Worm (Caenorhabditis elegans): ENCODE results near the gene fbxa-148.
"Not testable (repeated sequence)": the region's sequence is repeated elsewhere in the genome, so short reads cannot be mapped to it uniquely, and the experiment has no call there.

- not testable (repeated sequence) for TF ChIP-seq ZK546.5 (tag; optimal IDR thresholded peaks at IDR 0.05); zag-1 (tag; optimal IDR thresholded peaks at IDR 0.05); fkh-10 (GFP tag; optimal IDR thresholded peaks at IDR 0.05); snpc-4 (tag; optimal IDR thresholded peaks at IDR 0.05); tbx-2 (tag; optimal IDR thresholded peaks at IDR 0.05)
Measured at ce11 chrV:16938731-16939130, at the start of gene fbxa-148.

All from whole organism, L3 larva.